Fruit fly (Drosophila melanogaster) whole organism, pupa: ENCODE measurements around the gene CG31810.

ENCODE experiments used
- CG15710 ChIP-seq: fragments of 200-800 bp; sonication (Bioruptor generic); optimal IDR thresholded peaks from 2 replicates; lab custom pipeline; 2018; ENCODE audit warnings: missing biosample characterization, mild to moderate bottlenecking, missing genetic modification characterization, moderate library complexity
- CG9948 ChIP-seq: fragments of 200-800 bp; sonication (Bioruptor generic); optimal IDR thresholded peaks from 2 replicates; lab custom pipeline; 2018; ENCODE audit warnings: missing biosample characterization, mild to moderate bottlenecking, missing genetic modification characterization, moderate library complexity
- D1 ChIP-seq: fragments of 200-800 bp; sonication (Bioruptor generic); optimal IDR thresholded peaks from 2 replicates; lab custom pipeline; 2018; ENCODE audit warnings: missing biosample characterization, mild to moderate bottlenecking, missing genetic modification characterization, moderate library complexity
- gl ChIP-seq: fragments of 200-800 bp; sonication (Bioruptor generic); optimal IDR thresholded peaks from 2 replicates; lab custom pipeline; 2018; ENCODE audit warnings: missing biosample characterization, mild to moderate bottlenecking, missing genetic modification characterization

dm6 chr2L:16843336-16843735 lies 8.8 kb downstream of the CG31810 start:
- TF ChIP-seq CG9948 (tag; lab: Kevin White, UChicago) (peak; percentile 7), gl (no peak), D1 (tag; lab: Kevin White, UChicago) (no peak), CG15710 (no peak)
